Worm (Caenorhabditis elegans) whole organism, L2 larva: ENCODE results near the gene daf-19.

Experiments
- C34F6.9 ChIP-seq: fragments of 150-350 bp; optimal IDR thresholded peaks from 2 replicates; lab custom pipeline; 2014; ENCODE audit warnings: missing biosample characterization, missing genetic modification characterization
- F13H6.1 ChIP-seq: sonication (generic microtip); optimal IDR thresholded peaks from 2 replicates; lab custom pipeline; 2016; ENCODE audit warnings: missing genetic modification characterization, missing compliant biosample characterization
- R02D3.7 ChIP-seq: fragments of 150-350 bp; optimal IDR thresholded peaks from 2 replicates; lab custom pipeline; 2014; ENCODE audit warnings: missing biosample characterization, missing genetic modification characterization
- Y55F3AM.14 ChIP-seq: fragments of 200-800 bp; sonication (Bioruptor generic); optimal IDR thresholded peaks from 2 replicates; lab custom pipeline; 2018; ENCODE audit warnings: mild to moderate bottlenecking, missing genetic modification characterization, missing compliant biosample characterization
- ZK546.5 ChIP-seq: sonication (generic microtip); optimal IDR thresholded peaks from 2 replicates; lab custom pipeline; 2017; ENCODE audit warnings: missing biosample characterization, missing genetic modification characterization
- alr-1 ChIP-seq: fragments of 150-350 bp; optimal IDR thresholded peaks from 2 replicates; lab custom pipeline; 2014; ENCODE audit warnings: missing biosample characterization, missing genetic modification characterization
- aly-2 ChIP-seq: fragments of 150-350 bp; optimal IDR thresholded peaks from 2 replicates; lab custom pipeline; 2014; ENCODE audit warnings: missing biosample characterization, missing genetic modification characterization
- blmp-1 ChIP-seq: sonication (generic microtip); optimal IDR thresholded peaks from 2 replicates; lab custom pipeline; 2017; ENCODE audit warnings: missing genetic modification characterization, mild to moderate bottlenecking, missing compliant biosample characterization, antibody characterized with exemption, moderate library complexity; ENCODE audit not compliant: insufficient read depth
- ceh-16 ChIP-seq: fragments of 150-350 bp; optimal IDR thresholded peaks from 2 replicates; lab custom pipeline; 2014; ENCODE audit warnings: missing biosample characterization, missing genetic modification characterization
- ceh-82 ChIP-seq: fragments of 150-350 bp; optimal IDR thresholded peaks from 2 replicates; lab custom pipeline; 2014; ENCODE audit warnings: missing biosample characterization, missing genetic modification characterization
- dmd-4 ChIP-seq: sonication (generic microtip); optimal IDR thresholded peaks from 2 replicates; lab custom pipeline; 2017; ENCODE audit warnings: missing biosample characterization, missing genetic modification characterization
- egl-27 ChIP-seq: sonication (generic microtip); optimal IDR thresholded peaks from 3 replicates; lab custom pipeline; 2017; ENCODE audit warnings: missing biosample characterization, missing genetic modification reagents, missing genetic modification characterization
- elt-3 ChIP-seq: sonication (generic microtip); optimal IDR thresholded peaks from 2 replicates; lab custom pipeline; 2017; ENCODE audit warnings: missing biosample characterization, missing genetic modification characterization
- fos-1 ChIP-seq: fragments of 150-350 bp; optimal IDR thresholded peaks from 2 replicates; lab custom pipeline; 2014; ENCODE audit warnings: missing biosample characterization, missing genetic modification characterization
- gmeb-1 ChIP-seq: fragments of 150-350 bp; optimal IDR thresholded peaks from 2 replicates; lab custom pipeline; 2014; ENCODE audit warnings: missing biosample characterization, missing genetic modification characterization
- lin-11 ChIP-seq: fragments of 150-350 bp; sonication (generic microtip); optimal IDR thresholded peaks from 2 replicates; lab custom pipeline; 2014; ENCODE audit warnings: missing biosample characterization, missing genetic modification characterization, inconsistent platforms, mixed read lengths
- lsy-2 ChIP-seq, 2 experiments: fragments of 150-350 bp in 1 of 2; sonication (generic microtip) in 1 of 2; optimal IDR thresholded peaks; 2 replicates each; lab custom pipeline; 2014 to 2017; ENCODE audit warnings: missing biosample characterization in 2 of 2, missing genetic modification characterization in 2 of 2
- mbf-1 ChIP-seq: sonication (generic microtip); optimal IDR thresholded peaks from 2 replicates; lab custom pipeline; 2017; ENCODE audit warnings: missing biosample characterization, missing genetic modification characterization
- nhr-10 ChIP-seq: sonication (generic microtip); optimal IDR thresholded peaks from 2 replicates; lab custom pipeline; 2017; ENCODE audit warnings: missing biosample characterization, missing genetic modification characterization
- nhr-11 ChIP-seq: fragments of 150-350 bp; optimal IDR thresholded peaks from 2 replicates; lab custom pipeline; 2014; ENCODE audit warnings: missing biosample characterization, missing genetic modification characterization
- nhr-21 ChIP-seq: fragments of 150-350 bp; optimal IDR thresholded peaks from 2 replicates; lab custom pipeline; 2014; ENCODE audit warnings: missing biosample characterization, missing genetic modification characterization
- nhr-237 ChIP-seq: fragments of 150-350 bp; optimal IDR thresholded peaks from 2 replicates; lab custom pipeline; 2014; ENCODE audit warnings: missing biosample characterization, missing genetic modification characterization
- nhr-25 ChIP-seq: fragments of 150-350 bp; sonication (generic microtip); optimal IDR thresholded peaks from 3 replicates; lab custom pipeline; 2014; ENCODE audit warnings: missing biosample characterization, missing genetic modification characterization
- nhr-6 ChIP-seq: fragments of 150-350 bp; optimal IDR thresholded peaks from 2 replicates; lab custom pipeline; 2014; ENCODE audit warnings: missing biosample characterization, missing genetic modification characterization
- nhr-77 ChIP-seq: fragments of 150-350 bp; optimal IDR thresholded peaks from 2 replicates; lab custom pipeline; 2014; ENCODE audit warnings: missing biosample characterization, missing genetic modification characterization
- sem-4 ChIP-seq: fragments of 150-350 bp; optimal IDR thresholded peaks from 2 replicates; lab custom pipeline; 2014; ENCODE audit warnings: missing biosample characterization, missing genetic modification reagents, missing genetic modification characterization
- skn-1 ChIP-seq: sonication (generic microtip); optimal IDR thresholded peaks from 2 replicates; lab custom pipeline; 2017; ENCODE audit warnings: missing biosample characterization, missing genetic modification characterization
- sma-3 ChIP-seq: sonication (generic microtip); optimal IDR thresholded peaks from 2 replicates; lab custom pipeline; 2016; ENCODE audit warnings: missing genetic modification reagents, missing genetic modification characterization, missing compliant biosample characterization
- sma-9 ChIP-seq, 2 experiments: fragments of 150-350 bp in 1 of 2; sonication (generic microtip) in 1 of 2; optimal IDR thresholded peaks; 2 replicates each; lab custom pipeline; 2014 to 2016; ENCODE audit warnings: missing genetic modification characterization in 2 of 2, mild to moderate bottlenecking in 1 of 2, missing biosample characterization in 1 of 2, missing compliant biosample characterization in 1 of 2, missing genetic modification reagents in 1 of 2, moderate library complexity in 1 of 2
- snpc-4 ChIP-seq: fragments of 150-350 bp; optimal IDR thresholded peaks from 2 replicates; lab custom pipeline; 2014; ENCODE audit warnings: missing biosample characterization, missing genetic modification characterization
- unc-39 ChIP-seq: fragments of 150-350 bp; optimal IDR thresholded peaks from 2 replicates; lab custom pipeline; 2014; ENCODE audit warnings: missing biosample characterization, missing genetic modification characterization
- unc-55 ChIP-seq: fragments of 150-350 bp; sonication (generic microtip); optimal IDR thresholded peaks from 3 replicates; lab custom pipeline; 2014; ENCODE audit warnings: missing biosample characterization, missing genetic modification reagents, missing genetic modification characterization
- unc-62 ChIP-seq: fragments of 150-350 bp; optimal IDR thresholded peaks from 2 replicates; lab custom pipeline; 2014; ENCODE audit warnings: missing biosample characterization, missing genetic modification reagents, missing genetic modification characterization
- ztf-1 ChIP-seq: fragments of 200-800 bp; sonication (Bioruptor generic); conservative IDR thresholded peaks from 2 replicates; pipeline ENCODE4 v1.3.6; 2022; ENCODE audit warnings: missing genetic modification characterization, missing compliant biosample characterization
- ztf-11 ChIP-seq: sonication (generic microtip); optimal IDR thresholded peaks from 2 replicates; lab custom pipeline; 2017; ENCODE audit warnings: missing biosample characterization, missing genetic modification characterization

Gene daf-19

DNA sequence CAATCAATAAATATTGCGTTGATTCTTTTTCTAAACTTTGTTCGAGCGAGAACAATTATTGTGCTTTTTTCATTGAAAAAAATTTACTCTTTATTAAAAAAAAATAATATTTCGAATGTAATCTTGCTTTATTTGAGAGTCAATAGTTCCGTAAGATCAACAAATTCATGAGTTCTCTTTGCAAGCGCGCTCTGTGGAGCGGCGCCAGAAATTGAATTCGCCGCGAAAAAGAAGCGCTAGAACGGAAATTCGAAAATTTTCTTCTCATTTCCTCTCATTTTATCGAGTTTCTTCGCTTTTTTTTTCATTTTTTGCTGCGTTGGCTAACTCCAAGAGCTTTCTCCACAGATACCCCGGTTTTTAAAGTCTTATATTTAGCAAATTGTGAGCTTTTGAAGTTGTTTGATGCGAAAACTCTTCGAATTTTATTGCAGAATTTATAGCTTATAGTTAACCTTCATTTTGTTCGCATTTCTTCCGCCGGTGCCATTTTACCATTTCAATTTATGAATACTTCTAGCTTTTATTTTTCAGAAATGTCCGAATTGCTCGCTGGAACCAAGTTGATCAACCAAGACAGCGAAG is 28.0 kb upstream of the daf-19 start, which contains the start of gene R05H5.3 (continued):
- TF ChIP-seq egl-27 (tag; lab: Kevin White, UChicago) (no peak), nhr-6 (tag; lab: Kevin White, UChicago) (no peak), lin-11 (tag; lab: Kevin White, UChicago) (no peak), dmd-4 (tag; lab: Kevin White, UChicago) (no peak), nhr-10 (tag; lab: Kevin White, UChicago) (no peak), alr-1 (tag; lab: Kevin White, UChicago) (no peak), snpc-4 (no peak), fos-1 (tag; lab: Kevin White, UChicago) (peak; percentile 29), ceh-82 (tag; lab: Kevin White, UChicago) (no peak), ztf-11 (no peak), lsy-2 (tag; optimal IDR thresholded peaks at IDR 0.05; lab: Kevin White, UChicago) (peak in 1 of 2 experiments; percentile 78), blmp-1 (tag; lab: Kevin White, UChicago) (no peak), elt-3 (tag; lab: Kevin White, UChicago) (no peak), gmeb-1 (peak; percentile 74), skn-1 (tag; lab: Kevin White, UChicago) (no peak), unc-39 (tag; lab: Kevin White, UChicago) (no peak)

DNA sequence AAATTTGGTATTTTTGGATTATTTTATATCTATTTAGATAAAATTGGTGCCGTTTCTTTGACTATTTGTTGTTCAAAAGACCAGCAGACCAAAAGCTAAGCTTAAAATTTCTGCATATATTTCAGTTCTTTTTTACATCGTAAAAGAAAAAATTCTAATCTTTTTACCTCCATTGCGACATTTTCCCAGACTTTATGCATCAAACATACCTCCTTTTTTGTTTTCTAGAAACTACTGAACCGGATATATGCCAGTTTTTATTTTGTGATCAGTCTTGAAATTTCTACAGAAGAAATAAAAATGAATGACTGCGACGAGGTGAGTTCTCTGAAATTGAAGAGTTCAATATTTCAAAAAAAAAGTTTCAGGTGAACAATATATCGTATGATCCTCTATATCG is 25.5 kb upstream of the daf-19 start, which contains the start of gene srb-6:
Gene srb-6, plus strand, starts transcription at position 301 of the 400 bp plus-strand sequence.
- no peak for TF ChIP-seq skn-1 (tag; lab: Kevin White, UChicago)
- no peak for TF ChIP-seq R02D3.7 (tag; lab: Kevin White, UChicago)
- no peak for TF ChIP-seq dmd-4 (tag; lab: Kevin White, UChicago)
- TF ChIP-seq lsy-2 (tag; optimal IDR thresholded peaks at IDR 0.05; lab: Kevin White, UChicago) = no peak
- no peak for TF ChIP-seq Y55F3AM.14
- no peak for TF ChIP-seq aly-2 (tag; lab: Kevin White, UChicago)
- TF ChIP-seq egl-27 (tag; lab: Kevin White, UChicago) = no peak
- TF ChIP-seq blmp-1 (tag; lab: Kevin White, UChicago) = no peak
- TF ChIP-seq F13H6.1 (tag; lab: Kevin White, UChicago) = no peak
- no peak for TF ChIP-seq gmeb-1
- no peak for TF ChIP-seq mbf-1 (tag; lab: Kevin White, UChicago)
- TF ChIP-seq sma-9 (GFP tag; optimal IDR thresholded peaks at IDR 0.05; lab: Kevin White, UChicago) = no peak
- TF ChIP-seq sma-9 (tag; optimal IDR thresholded peaks at IDR 0.05; lab: Kevin White, UChicago) = no peak
- no peak for TF ChIP-seq sem-4 (tag; lab: Kevin White, UChicago)
- no peak for TF ChIP-seq C34F6.9
- no peak for TF ChIP-seq ztf-1
- no peak for TF ChIP-seq unc-55 (GFP tag; lab: Kevin White, UChicago)
- TF ChIP-seq nhr-237 (tag; lab: Kevin White, UChicago) = no peak
- no peak for TF ChIP-seq sma-3 (GFP tag; lab: Kevin White, UChicago)

DNA sequence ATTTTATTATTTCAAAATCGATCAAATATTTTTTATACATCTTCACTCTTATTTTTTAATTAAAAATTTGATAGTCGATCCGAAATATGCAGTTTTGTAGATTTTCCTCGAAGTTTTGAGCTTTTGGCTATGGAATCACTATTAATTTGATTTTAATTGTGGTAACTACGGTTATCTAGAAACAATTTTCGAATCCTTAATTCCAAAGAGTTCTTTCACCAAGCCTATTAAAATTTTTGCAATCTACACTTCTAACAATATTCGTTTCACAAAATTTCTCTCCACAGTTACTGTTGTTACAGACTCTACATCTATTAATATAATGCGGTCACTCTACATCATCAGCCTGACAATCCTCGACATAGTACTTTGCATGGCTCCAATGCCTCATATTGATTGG is 23.1 kb upstream of the daf-19 start, which contains the start of gene R05H5.7:
Gene R05H5.7, plus strand, starts transcription at position 301 of the 400 bp plus-strand sequence.
- no peak for TF ChIP-seq lsy-2 (tag; optimal IDR thresholded peaks at IDR 0.05; lab: Kevin White, UChicago)
- no peak for TF ChIP-seq nhr-25 (tag; lab: Kevin White, UChicago)
- no peak for TF ChIP-seq nhr-77 (tag; lab: Kevin White, UChicago)
- no peak for TF ChIP-seq nhr-21
- no peak for TF ChIP-seq aly-2 (tag; lab: Kevin White, UChicago)

DNA sequence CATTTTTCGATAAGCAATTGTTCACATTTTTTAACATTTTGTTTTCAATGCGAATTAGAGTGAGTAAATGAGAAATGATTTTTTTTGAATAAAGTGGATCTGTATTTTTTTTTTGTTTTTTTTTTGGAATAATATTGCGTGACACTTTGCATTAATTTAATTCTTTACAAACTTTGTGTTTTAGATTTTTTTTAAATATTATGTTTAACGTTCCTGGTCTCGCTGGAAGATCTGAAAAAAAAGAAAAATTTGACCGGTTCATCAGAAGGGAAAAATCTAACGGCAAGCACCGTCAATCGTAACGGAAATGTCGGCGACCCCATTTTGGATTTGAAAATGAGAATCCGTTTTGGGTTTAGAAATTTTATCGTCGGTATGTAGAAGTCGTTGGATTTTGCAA is 20.2 kb upstream of the daf-19 start, which contains the start of gene cdc-25.4:
Gene cdc-25.4, minus strand, starts transcription at position 101 of the 400 bp plus-strand sequence.
- TF ChIP-seq nhr-25 (tag; lab: Kevin White, UChicago) = no peak
- no peak for TF ChIP-seq nhr-11 (tag; lab: Kevin White, UChicago)
- TF ChIP-seq nhr-21 = no peak
- no peak for TF ChIP-seq ceh-16 (tag; lab: Kevin White, UChicago)
- TF ChIP-seq blmp-1 (tag; lab: Kevin White, UChicago) = no peak
- no peak for TF ChIP-seq lsy-2 (tag; optimal IDR thresholded peaks at IDR 0.05; lab: Kevin White, UChicago)
- TF ChIP-seq unc-62 = no peak
- no peak for TF ChIP-seq ztf-11
- TF ChIP-seq nhr-10 (tag; lab: Kevin White, UChicago) = no peak
- no peak for TF ChIP-seq ZK546.5 (tag; lab: Kevin White, UChicago)
